Worm (Caenorhabditis elegans): Measurements from ENCODE around the gene F33H12.7.
"Not testable (repeated sequence)": the region's sequence is repeated elsewhere in the genome, so short reads cannot be mapped to it uniquely, and the experiment has no call there.

F33H12.7 gene

ce11 chrII:2605319-2605718 is 18.6 kb upstream of the F33H12.7 start, which contains the start of gene sri-77:
TSS of gene sri-77 (minus strand) at chrII:2605419.
- no peak for TF ChIP-seq ceh-82 (tag; optimal IDR thresholded peaks at IDR 0.05)
- TF ChIP-seq elt-2 (tag; optimal IDR thresholded peaks at IDR 0.05): no peak
- TF ChIP-seq fkh-10 (GFP tag; optimal IDR thresholded peaks at IDR 0.05): no peak
- no peak for TF ChIP-seq tbx-2 (tag; optimal IDR thresholded peaks at IDR 0.05)
- no peak for TF ChIP-seq nhr-25 (tag; optimal IDR thresholded peaks at IDR 0.05)
- no peak for TF ChIP-seq lsy-12 (tag; optimal IDR thresholded peaks at IDR 0.05)
- no peak for TF ChIP-seq sea-2 (GFP tag; optimal IDR thresholded peaks at IDR 0.05)
- TF ChIP-seq nhr-76 (tag; optimal IDR thresholded peaks at IDR 0.05): no peak
- no peak for TF ChIP-seq fos-1 (tag; optimal IDR thresholded peaks at IDR 0.05)
- no peak for TF ChIP-seq nfya-1 (tag; optimal IDR thresholded peaks at IDR 0.05; ENCODE audit: insufficient read depth)
- no peak for TF ChIP-seq eor-1 (tag; optimal IDR thresholded peaks at IDR 0.05)
- TF ChIP-seq skn-1 (tag; optimal IDR thresholded peaks at IDR 0.05): no peak

DNA sequence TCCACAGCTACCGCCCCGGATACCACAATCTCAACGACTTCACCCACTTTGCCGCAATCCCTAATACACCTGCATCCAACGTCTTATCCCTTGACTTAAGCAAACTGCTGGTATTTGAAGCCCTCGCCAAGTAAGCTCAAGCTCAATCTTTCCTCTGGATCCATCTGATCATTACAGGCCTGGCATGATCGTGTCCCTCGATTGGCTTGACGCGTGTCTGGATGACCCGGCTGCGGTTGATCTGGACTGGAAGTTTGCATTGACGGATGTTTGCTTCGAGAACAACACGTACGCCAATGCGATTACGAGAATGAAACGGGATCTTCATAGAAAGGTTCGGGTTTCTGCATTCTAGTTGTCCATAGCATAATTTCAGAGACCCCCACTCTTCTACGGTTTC is 14.2 kb upstream of the F33H12.7 start:
- TF ChIP-seq ceh-28 (tag; optimal IDR thresholded peaks at IDR 0.05) (no peak), hmg-11 (tag; optimal IDR thresholded peaks at IDR 0.05) (no peak), pqm-1 (tag; optimal IDR thresholded peaks at IDR 0.05) (no peak), nhr-76 (tag; optimal IDR thresholded peaks at IDR 0.05) (no peak), lin-15B (tag; optimal IDR thresholded peaks at IDR 0.05) (no peak)

DNA sequence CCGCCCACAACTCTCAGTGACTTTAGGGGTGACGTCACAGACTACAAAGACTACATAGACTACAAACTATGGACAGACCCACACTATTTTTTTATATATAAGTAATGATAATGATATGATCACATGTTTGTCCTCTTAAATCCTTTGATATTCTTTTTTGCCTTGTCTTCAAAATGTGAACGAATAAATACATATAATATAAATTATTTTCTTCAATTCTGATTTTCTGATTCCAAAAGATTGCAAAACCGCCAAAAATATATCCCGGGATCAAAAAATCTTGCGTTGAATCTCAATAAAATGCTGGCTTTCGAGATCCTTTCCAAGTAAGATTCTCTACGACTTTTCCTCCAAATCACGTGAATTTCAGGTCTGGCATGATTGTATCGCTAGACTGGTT is 13.5 kb upstream of the F33H12.7 start, which contains the start of gene F33H12.1:
F33H12.1 (plus strand) TSS at position 301 of the 400 bp plus-strand sequence.
- TF ChIP-seq aly-2, zag-1, mml-1 (tag; optimal IDR thresholded peaks at IDR 0.05): not testable (repeated sequence)

DNA sequence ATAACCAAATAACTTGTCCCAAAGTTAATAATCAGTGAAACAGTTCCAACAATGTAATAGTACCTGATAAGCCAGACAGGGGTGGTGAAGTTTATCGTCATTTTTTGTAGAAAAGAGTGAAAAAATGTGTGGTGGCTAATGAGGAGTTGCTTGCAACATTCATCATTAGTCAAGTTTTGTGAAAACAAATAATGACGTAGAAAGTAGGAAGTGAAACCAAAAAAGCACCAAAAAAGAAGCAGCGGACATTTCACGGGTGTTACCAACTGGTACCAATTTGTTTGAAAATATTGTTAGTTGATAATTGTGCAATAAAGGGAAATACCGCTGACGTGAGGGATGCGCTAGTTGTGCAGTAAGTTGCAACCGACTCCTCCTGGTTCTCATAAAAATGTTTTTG is 1.2 kb downstream of the F33H12.7 start, which contains the start of gene sri-36:
sri-36 (minus strand) TSS at position 101 of the 400 bp plus-strand sequence.
- TF ChIP-seq unc-39 (tag; optimal IDR thresholded peaks at IDR 0.05) (no peak), elt-2 (tag; optimal IDR thresholded peaks at IDR 0.05) (peak; percentile 13)

DNA sequence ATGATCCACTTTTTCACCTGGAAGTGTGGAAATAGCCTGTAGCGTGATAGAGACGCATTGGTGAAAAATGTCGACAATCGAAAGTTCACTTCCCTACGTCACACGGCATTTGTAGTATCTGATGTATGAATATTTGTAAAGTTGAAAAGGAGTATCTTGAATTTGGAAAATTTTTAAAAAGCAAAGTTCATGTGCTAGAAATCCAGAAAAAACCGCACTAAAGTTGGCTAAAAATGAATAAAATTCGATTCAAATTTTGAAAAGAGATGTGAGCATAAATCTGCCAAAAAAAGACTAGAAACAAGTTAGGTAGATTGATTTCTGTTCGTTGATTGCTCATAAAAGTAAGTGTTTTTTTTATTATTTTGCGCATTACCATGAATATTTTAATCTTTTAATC is 3.7 kb downstream of the F33H12.7 start, which contains the start of gene sri-74:
sri-74 (minus strand) TSS at position 101 of the 400 bp plus-strand sequence.
- no peak for TF ChIP-seq nhr-43 (tag; optimal IDR thresholded peaks at IDR 0.05; ENCODE audit: poor library complexity, severe bottlenecking)
- TF ChIP-seq nhr-23 (tag; optimal IDR thresholded peaks at IDR 0.05): no peak
- no peak for TF ChIP-seq ceh-82 (tag; optimal IDR thresholded peaks at IDR 0.05)
- TF ChIP-seq elt-2 (tag; optimal IDR thresholded peaks at IDR 0.05): no peak
- no peak for TF ChIP-seq lin-15B (tag; optimal IDR thresholded peaks at IDR 0.05)
- no peak for TF ChIP-seq fkh-10 (GFP tag; optimal IDR thresholded peaks at IDR 0.05)
- TF ChIP-seq nhr-11 (tag; optimal IDR thresholded peaks at IDR 0.05): no peak
- TF ChIP-seq hmg-11 (tag; optimal IDR thresholded peaks at IDR 0.05): no peak
- no peak for TF ChIP-seq fkh-2 (tag; optimal IDR thresholded peaks at IDR 0.05)
- TF ChIP-seq nhr-67 (tag; optimal IDR thresholded peaks at IDR 0.05): no peak
- TF ChIP-seq fos-1 (tag; optimal IDR thresholded peaks at IDR 0.05): no peak
- TF ChIP-seq eor-1 (tag; optimal IDR thresholded peaks at IDR 0.05): no peak
- TF ChIP-seq ZK546.5 (tag; optimal IDR thresholded peaks at IDR 0.05): no peak
- no peak for TF ChIP-seq mdl-1 (tag; optimal IDR thresholded peaks at IDR 0.05)
- no peak for TF ChIP-seq nfya-1 (tag; optimal IDR thresholded peaks at IDR 0.05; ENCODE audit: insufficient read depth)
- no peak for TF ChIP-seq ceh-16 (tag; optimal IDR thresholded peaks at IDR 0.05)
- no peak for TF ChIP-seq egl-5 (tag; optimal IDR thresholded peaks at IDR 0.05)
- TF ChIP-seq pha-4 (tag; optimal IDR thresholded peaks at IDR 0.05): no peak

DNA sequence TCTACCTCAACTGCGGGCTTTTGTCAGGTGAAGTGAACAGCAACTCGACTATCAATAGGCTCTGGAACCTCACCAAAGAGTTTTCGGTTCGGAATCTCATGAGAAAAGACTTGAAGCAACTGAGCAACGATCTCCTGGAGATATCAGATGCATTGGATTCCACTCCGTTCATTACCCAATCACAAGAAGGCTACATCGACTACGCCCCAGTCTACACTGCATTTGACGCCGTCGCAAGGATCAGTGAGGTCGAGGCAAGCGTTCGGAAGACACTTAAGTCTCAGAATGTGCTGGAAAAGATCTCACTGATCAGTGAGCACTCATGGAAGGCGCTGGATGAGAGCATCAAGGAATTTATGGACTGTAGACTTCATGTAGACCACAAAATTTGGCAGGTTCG is 8.5 kb downstream of the F33H12.7 start:
- TF ChIP-seq mml-1 (tag; optimal IDR thresholded peaks at IDR 0.05) (no peak), nhr-67 (tag; optimal IDR thresholded peaks at IDR 0.05) (no peak), nhr-11 (tag; optimal IDR thresholded peaks at IDR 0.05) (no peak), hmg-11 (tag; optimal IDR thresholded peaks at IDR 0.05) (no peak), unc-62 (GFP tag; optimal IDR thresholded peaks at IDR 0.05) (no peak), lin-39 (tag; optimal IDR thresholded peaks at IDR 0.05) (no peak)

Data from whole organism, L3 larva.